Worm (Caenorhabditis elegans) whole organism, young adult: Measurements from ENCODE around the gene srx-31.

ENCODE experiments used
- B0336.3 ChIP-seq: fragments of 200-800 bp; sonication (Bioruptor generic); IDR thresholded peaks from 2 replicates; pipeline ENCODE4 v1.3.6; 2022; ENCODE audit warnings: missing genetic modification characterization, missing compliant biosample characterization
- D2030.7 ChIP-seq: fragments of 200-800 bp; sonication (Bioruptor generic); IDR thresholded peaks from 2 replicates; pipeline ENCODE4 v1.3.6; 2022; ENCODE audit warnings: missing genetic modification reagents, missing genetic modification characterization, missing compliant biosample characterization
- F33H1.4 ChIP-seq: fragments of 200-800 bp; sonication (Bioruptor generic); IDR thresholded peaks from 2 replicates; pipeline ENCODE4 v1.3.6; 2022; ENCODE audit warnings: missing genetic modification reagents, missing genetic modification characterization, missing compliant biosample characterization
- F49E8.2 ChIP-seq: sonication (generic microtip); optimal IDR thresholded peaks from 3 replicates; lab custom pipeline; 2017; ENCODE audit warnings: missing genetic modification characterization, mild to moderate bottlenecking, missing compliant biosample characterization, antibody characterized with exemption, moderate library complexity; ENCODE audit not compliant: insufficient read depth
- T07F8.4 ChIP-seq: sonication (generic microtip); optimal IDR thresholded peaks from 2 replicates; lab custom pipeline; 2016; ENCODE audit warnings: mild to moderate bottlenecking, missing genetic modification characterization, moderate library complexity, missing compliant biosample characterization
- T26A5.8 ChIP-seq: sonication (generic microtip); optimal IDR thresholded peaks from 2 replicates; lab custom pipeline; 2016; ENCODE audit warnings: missing genetic modification characterization, missing compliant biosample characterization
- Y53F4B.3 ChIP-seq: fragments of 200-800 bp; sonication (Bioruptor generic); IDR thresholded peaks from 2 replicates; pipeline ENCODE4 v1.3.6; 2022; ENCODE audit warnings: missing genetic modification reagents, missing genetic modification characterization, missing compliant biosample characterization
- Y53G8AR.9 ChIP-seq: fragments of 200-800 bp; sonication (Bioruptor generic); conservative IDR thresholded peaks from 2 replicates; pipeline ENCODE4 v1.3.6; 2022; ENCODE audit warnings: missing genetic modification reagents, missing genetic modification characterization, missing compliant biosample characterization
- Y67H2A.10 ChIP-seq: fragments of 200-800 bp; sonication (Bioruptor generic); conservative IDR thresholded peaks from 2 replicates; pipeline ENCODE4 v1.3.6; 2022; ENCODE audit warnings: missing genetic modification reagents, missing genetic modification characterization, missing compliant biosample characterization
- ama-1 ChIP-seq, 3 experiments: fragments of 150-350 bp in 1 of 3; sonication (generic microtip) in 2 of 3; optimal IDR thresholded peaks; 2 replicates each; lab custom pipeline; 2014 to 2018; ENCODE audit warnings: missing biosample characterization in 2 of 3, missing genetic modification characterization in 2 of 3, missing genetic modification reagents in 2 of 3
- aptf-3 ChIP-seq: fragments of 200-800 bp; sonication (Bioruptor generic); IDR thresholded peaks from 2 replicates; pipeline ENCODE4 v1.3.6; 2022; ENCODE audit warnings: missing genetic modification characterization, missing compliant biosample characterization
- atf-7 ChIP-seq: sonication (generic microtip); optimal IDR thresholded peaks from 2 replicates; lab custom pipeline; 2017; ENCODE audit warnings: mild to moderate bottlenecking, missing genetic modification characterization, missing compliant biosample characterization
- cebp-1 ChIP-seq, 2 experiments: fragments of 200-800 bp in 1 of 2; sonication (Bioruptor generic) in 1 of 2; sonication (generic microtip) in 1 of 2; IDR thresholded peaks in 1 of 2; optimal IDR thresholded peaks in 1 of 2; 2 replicates each; pipeline versions ENCODE4 v1.3.6 to Lab custom; 2017 to 2022; ENCODE audit warnings: missing compliant biosample characterization in 2 of 2, missing genetic modification characterization in 2 of 2, mild to moderate bottlenecking in 1 of 2, missing genetic modification reagents in 1 of 2, moderate library complexity in 1 of 2
- ceh-58 ChIP-seq: fragments of 200-800 bp; sonication (Bioruptor generic); IDR thresholded peaks from 2 replicates; pipeline ENCODE4 v1.3.6; 2022; ENCODE audit warnings: missing genetic modification characterization, missing compliant biosample characterization
- ceh-79 ChIP-seq: sonication (generic microtip); optimal IDR thresholded peaks from 2 replicates; lab custom pipeline; 2017; ENCODE audit warnings: mild to moderate bottlenecking, missing genetic modification characterization, missing compliant biosample characterization
- dox-1 ChIP-seq: fragments of 200-800 bp; sonication (Bioruptor generic); IDR thresholded peaks from 2 replicates; pipeline ENCODE4 v1.3.6; 2022; ENCODE audit warnings: missing genetic modification reagents, missing genetic modification characterization, missing compliant biosample characterization
- dpl-1 ChIP-seq: fragments of 150-350 bp; optimal IDR thresholded peaks from 2 replicates; lab custom pipeline; 2014; ENCODE audit warnings: missing biosample characterization, missing genetic modification reagents, missing genetic modification characterization
- efl-1 ChIP-seq: fragments of 150-350 bp; optimal IDR thresholded peaks from 2 replicates; lab custom pipeline; 2014; ENCODE audit warnings: missing biosample characterization, missing genetic modification reagents, missing genetic modification characterization
- egl-44 ChIP-seq: fragments of 200-800 bp; sonication (Bioruptor generic); IDR thresholded peaks from 2 replicates; pipeline ENCODE4 v1.3.6; 2022; ENCODE audit warnings: missing genetic modification reagents, missing genetic modification characterization, missing compliant biosample characterization
- ekl-4 ChIP-seq: fragments of 200-800 bp; sonication (Bioruptor generic); IDR thresholded peaks from 2 replicates; pipeline ENCODE4 v1.3.6; 2022; ENCODE audit warnings: missing genetic modification reagents, missing genetic modification characterization, missing compliant biosample characterization
- fkh-3 ChIP-seq: sonication (generic microtip); optimal IDR thresholded peaks from 2 replicates; lab custom pipeline; 2016; ENCODE audit warnings: mild to moderate bottlenecking, missing genetic modification characterization, missing compliant biosample characterization
- him-1 ChIP-seq: sonication (generic microtip); optimal IDR thresholded peaks from 2 replicates; lab custom pipeline; 2016; ENCODE audit warnings: missing genotype, missing genetic modification reagents, missing genetic modification characterization, missing compliant biosample characterization
- hmg-1.2 ChIP-seq: fragments of 200-800 bp; sonication (Bioruptor generic); IDR thresholded peaks from 2 replicates; pipeline ENCODE4 v1.3.6; 2022; ENCODE audit warnings: missing genetic modification reagents, missing genetic modification characterization, missing compliant biosample characterization
- hsf-1 ChIP-seq: fragments of 200-800 bp; sonication (Bioruptor generic); IDR thresholded peaks from 2 replicates; pipeline ENCODE4 v1.3.6; 2022; ENCODE audit warnings: missing genetic modification reagents, missing genetic modification characterization, missing compliant biosample characterization
- let-526 ChIP-seq: fragments of 200-800 bp; sonication (Bioruptor generic); IDR thresholded peaks from 2 replicates; pipeline ENCODE4 v1.3.6; 2022; ENCODE audit warnings: missing genetic modification reagents, missing genetic modification characterization, missing compliant biosample characterization
- lin-35 ChIP-seq, 3 experiments: fragments of 150-350 bp in 2 of 3; sonication (generic microtip) in 1 of 3; optimal IDR thresholded peaks; 2 replicates each; lab custom pipeline; 2014 to 2018; ENCODE audit warnings: missing biosample characterization in 3 of 3, missing genetic modification characterization in 3 of 3, missing genetic modification reagents in 3 of 3
- lin-54 ChIP-seq: fragments of 200-800 bp; sonication (Bioruptor generic); optimal IDR thresholded peaks from 2 replicates; lab custom pipeline; 2018; ENCODE audit warnings: mild to moderate bottlenecking, missing genetic modification characterization, missing compliant biosample characterization
- lsl-1 ChIP-seq: fragments of 200-800 bp; sonication (Bioruptor generic); optimal IDR thresholded peaks from 2 replicates; lab custom pipeline; 2018; ENCODE audit warnings: mild to moderate bottlenecking, missing genetic modification characterization, moderate library complexity, missing compliant biosample characterization
- madf-6 ChIP-seq: fragments of 200-800 bp; sonication (Bioruptor generic); IDR thresholded peaks from 2 replicates; pipeline ENCODE4 v1.3.6; 2022; ENCODE audit warnings: missing genetic modification reagents, missing genetic modification characterization, missing compliant biosample characterization
- madf-8 ChIP-seq: fragments of 200-800 bp; sonication (Bioruptor generic); conservative IDR thresholded peaks from 2 replicates; pipeline ENCODE4 v1.3.6; 2022; ENCODE audit warnings: missing genetic modification reagents, missing genetic modification characterization, missing compliant biosample characterization
- mcd-1 ChIP-seq: fragments of 200-800 bp; sonication (Bioruptor generic); IDR thresholded peaks from 2 replicates; pipeline ENCODE4 v1.3.6; 2022; ENCODE audit warnings: missing genetic modification reagents, missing genetic modification characterization, missing compliant biosample characterization
- nfyb-1 ChIP-seq: fragments of 200-800 bp; sonication (Bioruptor generic); IDR thresholded peaks from 2 replicates; pipeline ENCODE4 v1.3.6; 2022; ENCODE audit warnings: missing genetic modification reagents, missing genetic modification characterization, missing compliant biosample characterization
- nhr-80 ChIP-seq: sonication (generic microtip); optimal IDR thresholded peaks from 2 replicates; lab custom pipeline; 2016; ENCODE audit warnings: missing genetic modification characterization, missing compliant biosample characterization
- nhr-90 ChIP-seq: sonication (generic microtip); optimal IDR thresholded peaks from 2 replicates; lab custom pipeline; 2016; ENCODE audit warnings: missing genotype, mild to moderate bottlenecking, missing genetic modification characterization, missing compliant biosample characterization
- pbrm-1 ChIP-seq: fragments of 200-800 bp; sonication (Bioruptor generic); IDR thresholded peaks from 2 replicates; pipeline ENCODE4 v1.3.6; 2022; ENCODE audit warnings: missing genetic modification reagents, missing genetic modification characterization, missing compliant biosample characterization
- rec-8 ChIP-seq, 2 experiments: sonication (generic microtip); optimal IDR thresholded peaks; 2 replicates each; lab custom pipeline; 2016; ENCODE audit warnings: mild to moderate bottlenecking in 2 of 2, missing genetic modification characterization in 2 of 2, missing genetic modification reagents in 2 of 2, missing genotype in 2 of 2, missing biosample characterization in 1 of 2, missing compliant biosample characterization in 1 of 2, moderate library complexity in 1 of 2
- repo-1 ChIP-seq: sonication (generic microtip); optimal IDR thresholded peaks from 2 replicates; lab custom pipeline; 2017; ENCODE audit warnings: mild to moderate bottlenecking, missing genetic modification characterization, missing compliant biosample characterization
- rpc-1 ChIP-seq, 2 experiments: fragments of 150-350 bp in 1 of 2; sonication (generic microtip) in 1 of 2; optimal IDR thresholded peaks; 2 replicates each; lab custom pipeline; 2014 to 2018; ENCODE audit warnings: missing biosample characterization in 1 of 2, missing genetic modification characterization in 1 of 2, missing genetic modification reagents in 1 of 2, missing genotype in 1 of 2
- snpc-1.1 ChIP-seq: sonication (generic microtip); optimal IDR thresholded peaks from 2 replicates; lab custom pipeline; 2017; ENCODE audit warnings: missing genetic modification characterization, mild to moderate bottlenecking, missing compliant biosample characterization, antibody characterized with exemption, moderate library complexity, missing genotype, missing genetic modification reagents; ENCODE audit not compliant: insufficient read depth
- snpc-3.4 ChIP-seq: sonication (generic microtip); optimal IDR thresholded peaks from 2 replicates; lab custom pipeline; 2017; ENCODE audit warnings: missing genetic modification characterization, mild to moderate bottlenecking, missing compliant biosample characterization, antibody characterized with exemption, moderate library complexity, missing genotype, missing genetic modification reagents
- snpc-4 ChIP-seq, 5 experiments: fragments of 150-350 bp in 1 of 5; sonication (generic microtip) in 4 of 5; optimal IDR thresholded peaks; 2 replicates each; lab custom pipeline; 2014 to 2018; ENCODE audit warnings: missing genetic modification characterization in 5 of 5, missing biosample characterization in 3 of 5, antibody characterized with exemption in 2 of 5, mild to moderate bottlenecking in 2 of 5, missing compliant biosample characterization in 2 of 5, missing genotype in 2 of 5, moderate library complexity in 2 of 5, missing genetic modification reagents in 1 of 5
- tbp1 ChIP-seq: fragments of 200-800 bp; sonication (Bioruptor generic); optimal IDR thresholded peaks from 2 replicates; lab custom pipeline; 2018; ENCODE audit warnings: mild to moderate bottlenecking, missing genetic modification characterization, missing compliant biosample characterization
- tlf-1 ChIP-seq: fragments of 200-800 bp; sonication (Bioruptor generic); optimal IDR thresholded peaks from 2 replicates; lab custom pipeline; 2018; ENCODE audit warnings: mild to moderate bottlenecking, missing genetic modification characterization, missing compliant biosample characterization

Gene srx-31

DNA sequence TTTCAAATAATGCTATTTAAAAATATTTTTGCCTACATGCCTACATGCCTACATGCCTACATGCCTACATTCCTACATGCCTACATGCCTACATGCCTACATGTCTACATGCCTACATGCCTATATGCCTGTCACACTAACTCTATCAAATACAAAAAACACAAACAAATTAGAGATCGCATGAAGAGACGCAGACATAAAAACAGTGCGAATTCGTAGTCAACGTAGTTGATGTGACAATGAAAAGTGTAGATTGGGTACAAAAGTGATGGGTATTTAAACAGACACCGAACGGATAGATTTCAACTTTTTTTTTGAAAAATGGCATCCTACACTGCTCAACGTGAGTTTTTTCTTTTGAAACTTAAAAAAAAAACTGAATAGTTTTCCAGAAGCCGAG, 45.5 kb downstream of the srx-31 start, which contains the start of gene R09E12.9:
R09E12.9 (plus strand) TSS at position 316 of the 400 bp plus-strand sequence.
- TF ChIP-seq hmg-1.2 (GFP tag; lab: Robert Waterston, UW) (peak; percentile 52; the same call in 1 of the 2 replicates), fkh-3 (tag; lab: Kevin White, UChicago) (no peak), let-526 (GFP tag; lab: Robert Waterston, UW) (no peak), Y53G8AR.9 (GFP tag; lab: Robert Waterston, UW) (no peak), nhr-80 (tag; lab: Kevin White, UChicago) (peak; percentile 3), aptf-3 (GFP tag; lab: Robert Waterston, UW) (no peak), T07F8.4 (tag; lab: Kevin White, UChicago) (no peak)

DNA sequence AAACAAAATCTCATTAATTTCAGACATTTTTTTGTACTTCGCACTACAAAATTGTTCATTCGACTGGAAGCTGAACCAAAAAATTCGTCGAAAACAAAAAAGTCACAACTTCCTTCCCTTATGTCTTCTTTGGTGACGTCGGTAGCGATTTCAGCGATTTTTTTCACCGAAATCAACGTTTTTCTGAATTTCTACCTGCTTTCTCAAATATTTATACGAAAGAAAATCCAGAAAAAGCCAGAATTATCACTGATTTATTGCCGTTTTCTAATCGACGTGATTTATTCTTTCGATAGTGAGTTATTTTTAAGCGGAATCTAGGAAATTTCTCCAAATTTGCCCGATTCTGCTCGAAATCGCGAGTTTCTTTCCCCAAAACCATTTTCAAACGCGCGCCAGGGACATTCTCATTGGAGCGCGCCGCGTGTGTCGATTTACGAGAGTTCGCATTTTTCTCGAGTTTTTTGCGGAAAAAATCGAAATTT, 47.9 kb downstream of the srx-31 start, which contains the start of gene srbc-58:
srbc-58 (plus strand) TSS at position 121 of the 485 bp plus-strand sequence.
- TF ChIP-seq tlf-1 (GFP tag; lab: Kevin White, UChicago) (peak; percentile 72), Y53G8AR.9 (GFP tag; lab: Robert Waterston, UW) (peak; percentile 69; the same call in 1 of the 2 replicates), ceh-79 (tag; lab: Kevin White, UChicago) (peak; percentile 8), pbrm-1 (GFP tag; lab: Robert Waterston, UW) (peak; percentile 39; the same call in 1 of the 2 replicates), dox-1 (GFP tag; lab: Robert Waterston, UW) (0 out of 2 replicates have a peak, but pooled peaks have one; percentile 10), hsf-1 (peak; percentile 75; the same call in 1 of the 2 replicates), efl-1 (GFP tag; lab: Kevin White, UChicago) (peak; percentile 85), ceh-58 (0 out of 2 replicates have a peak, but pooled peaks have one; percentile 52), madf-8 (no peak), ama-1 (optimal IDR thresholded peaks at IDR 0.05; lab: Kevin White, UChicago) (no peak), ama-1 (GFP tag; optimal IDR thresholded peaks at IDR 0.05; lab: Kevin White, UChicago) (peak in 1 of 2 experiments; percentile 52), lsl-1 (peak; percentile 27), tbp1 (GFP tag; lab: Kevin White, UChicago) (peak; percentile 11), F33H1.4 (GFP tag; lab: Robert Waterston, UW) (no peak), Y53F4B.3 (no peak), Y67H2A.10 (GFP tag; lab: Robert Waterston, UW) (no peak), dpl-1 (GFP tag; lab: Kevin White, UChicago) (peak; percentile 52), nfyb-1 (GFP tag; lab: Robert Waterston, UW) (no peak), D2030.7 (GFP tag; lab: Robert Waterston, UW) (peak; percentile 45; the same call in 1 of the 2 replicates), F49E8.2 (tag; lab: Kevin White, UChicago) (peak; percentile 43), cebp-1 (GFP tag; IDR thresholded peaks at IDR 0.05; lab: Robert Waterston, UW) (no peak), cebp-1 (tag; optimal IDR thresholded peaks at IDR 0.05; lab: Kevin White, UChicago) (peak; percentile 30), snpc-3.4 (tag; lab: Kevin White, UChicago) (peak; percentile 49), rec-8 (tag; optimal IDR thresholded peaks at IDR 0.05; lab: Kevin White, UChicago) (no peak), repo-1 (peak; percentile 24), T26A5.8 (tag; lab: Kevin White, UChicago) (peak; percentile 2), atf-7 (tag; lab: Kevin White, UChicago) (no peak), nhr-90 (tag; lab: Kevin White, UChicago) (no peak), egl-44 (GFP tag; lab: Robert Waterston, UW) (no peak), madf-6 (peak; percentile 27), snpc-1.1 (tag; lab: Kevin White, UChicago) (no peak), lin-35 (GFP tag; optimal IDR thresholded peaks at IDR 0.05; lab: Kevin White, UChicago) (peak in 2 of 3 experiments; percentile 8 to 35), rpc-1 (optimal IDR thresholded peaks at IDR 0.05; lab: Kevin White, UChicago) (no peak), rpc-1 (tag; optimal IDR thresholded peaks at IDR 0.05; lab: Kevin White, UChicago) (no peak), him-1 (tag; lab: Kevin White, UChicago) (peak; percentile 49), B0336.3 (GFP tag; lab: Robert Waterston, UW) (peak; percentile 83), ekl-4 (peak; percentile 78), lin-54 (GFP tag; lab: Kevin White, UChicago) (peak; percentile 77), snpc-4 (GFP tag; optimal IDR thresholded peaks at IDR 0.05; lab: Kevin White, UChicago) (no peak), snpc-4 (tag; optimal IDR thresholded peaks at IDR 0.05; lab: Kevin White, UChicago) (peak in 2 of 4 experiments; percentile 10 to 39), mcd-1 (GFP tag; lab: Robert Waterston, UW) (peak; percentile 83)
